Fruit fly (Drosophila melanogaster): Measurements from ENCODE around the gene CG8219.

dm6 chr3L:6218517-6219155, 18.4 kb downstream of the CG8219 start:
- TF ChIP-seq rn (GFP tag; IDR thresholded peaks at IDR 0.05) = no peak
- TF ChIP-seq D1 (tag; optimal IDR thresholded peaks at IDR 0.05) = no peak
- TF ChIP-seq gl (tag; optimal IDR thresholded peaks at IDR 0.05) = peak; percentile 61
- peak; percentile 57 for TF ChIP-seq EcR (GFP tag; optimal IDR thresholded peaks at IDR 0.05)
- peak; percentile 66; the same call in 2 of the 3 replicates for TF ChIP-seq CG4496 (GFP tag; IDR thresholded peaks at IDR 0.05)
- TF ChIP-seq CG32121 (GFP tag; IDR thresholded peaks at IDR 0.05) = no peak
- TF ChIP-seq CG9948 (tag; optimal IDR thresholded peaks at IDR 0.05) = no peak
- TF ChIP-seq CG17806 (tag; optimal IDR thresholded peaks at IDR 0.05) = no peak
- TF ChIP-seq CG13204 (GFP tag; optimal IDR thresholded peaks at IDR 0.05) = peak; percentile 11
- no peak for TF ChIP-seq fd96Ca (GFP tag; IDR thresholded peaks at IDR 0.05)
- peak; percentile 19 for TF ChIP-seq CG15710 (tag; optimal IDR thresholded peaks at IDR 0.05)
- TF ChIP-seq CG8301 (tag; optimal IDR thresholded peaks at IDR 0.05) = no peak
- TF ChIP-seq CG12605 (GFP tag; IDR thresholded peaks at IDR 0.05) = peak; percentile 84

All from whole organism, pupa.